Fruit fly (Drosophila melanogaster): ENCODE results near the gene Ns3.

Ns3 gene

DNA sequence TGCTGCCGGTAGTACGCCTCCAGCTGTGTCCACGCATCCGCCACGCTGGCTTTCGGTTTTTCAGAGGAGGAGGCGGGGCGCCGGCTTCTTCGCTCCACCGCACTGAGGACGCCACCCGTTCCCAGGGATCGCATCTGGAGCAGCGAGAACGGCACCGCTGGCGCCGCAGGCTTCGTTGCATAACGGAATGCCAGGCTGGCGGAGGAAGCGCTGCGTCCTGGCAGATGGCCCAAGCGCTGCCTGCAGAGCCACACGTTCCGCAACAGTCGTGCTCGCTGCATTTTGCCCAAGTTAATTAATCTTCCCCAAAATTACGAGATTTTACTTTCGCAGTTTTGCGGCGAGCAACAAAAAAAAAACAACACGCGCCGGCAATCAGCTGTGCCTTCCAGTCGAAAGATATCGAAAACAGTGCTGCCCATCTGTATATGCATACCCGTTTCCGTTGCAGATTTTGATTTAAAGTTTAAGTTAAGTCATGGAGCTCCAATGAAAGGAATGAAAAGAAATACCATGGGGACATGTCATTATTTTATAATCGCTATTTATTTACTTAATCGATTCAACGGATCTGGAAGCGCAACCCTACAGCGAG lies 3.6 kb downstream of the Ns3 start, which contains the start of gene Lrpprc2 (continued):
- no peak for TF ChIP-seq CG30020 (tag; optimal IDR thresholded peaks at IDR 0.05)
- TF ChIP-seq dm (GFP tag; optimal IDR thresholded peaks at IDR 0.05), result peak; percentile 24
- TF ChIP-seq CG10267 (tag; optimal IDR thresholded peaks at IDR 0.05), result peak; percentile 10
- peak; percentile 46; the same call in 1 of the 2 replicates for TF ChIP-seq CG13287 (GFP tag; IDR thresholded peaks at IDR 0.05; ENCODE audit: partially characterized antibody)
- peak; percentile 6 for TF ChIP-seq CG9797 (GFP tag; optimal IDR thresholded peaks at IDR 0.05)
- no peak for TF ChIP-seq CG2712 (tag; optimal IDR thresholded peaks at IDR 0.05)
- no peak for TF ChIP-seq lmd (GFP tag; IDR thresholded peaks at IDR 0.05)
- no peak for TF ChIP-seq D19B (GFP tag; optimal IDR thresholded peaks at IDR 0.05)
- TF ChIP-seq pzg (GFP tag; optimal IDR thresholded peaks at IDR 0.05), result peak; percentile 36
- peak; percentile 56 for TF ChIP-seq CG15514 (GFP tag; optimal IDR thresholded peaks at IDR 0.05)
- peak; percentile 91 for TF ChIP-seq Myb (GFP tag; optimal IDR thresholded peaks at IDR 0.05)
- peak; percentile 34 for TF ChIP-seq Ets65A (GFP tag)
- no peak for TF ChIP-seq knrl (GFP tag; IDR thresholded peaks at IDR 0.05; ENCODE audit: partially characterized antibody)
- TF ChIP-seq CG10543 (GFP tag; optimal IDR thresholded peaks at IDR 0.05), result peak; percentile 6
- peak; percentile 35 for TF ChIP-seq CTCF (GFP tag; optimal IDR thresholded peaks at IDR 0.05)
- TF ChIP-seq CG14710 (tag; optimal IDR thresholded peaks at IDR 0.05), result peak; percentile 24
- TF ChIP-seq wek (GFP tag; optimal IDR thresholded peaks at IDR 0.05), result peak; percentile 2
- peak in 1 of 2 experiments; percentile 95 for TF ChIP-seq Pdp1 (GFP tag; optimal IDR thresholded peaks at IDR 0.05)
- peak; percentile 37 for TF ChIP-seq stwl (tag; optimal IDR thresholded peaks at IDR 0.05)
- peak; percentile 34 for TF ChIP-seq pfk (GFP tag; optimal IDR thresholded peaks at IDR 0.05)
- 0 out of 4 replicates have a peak, but pooled peaks have one; percentile 27 for TF ChIP-seq Dll (GFP tag; IDR thresholded peaks at IDR 0.05; ENCODE audit: partially characterized antibody)
- no peak for TF ChIP-seq Ptx1 (GFP tag; IDR thresholded peaks at IDR 0.05)
- no peak for TF ChIP-seq Eip74EF (GFP tag; optimal IDR thresholded peaks at IDR 0.05)
- TF ChIP-seq Fer3 (tag; optimal IDR thresholded peaks at IDR 0.05), result no peak
- TF ChIP-seq CG17912 (GFP tag; optimal IDR thresholded peaks at IDR 0.05), result peak; percentile 28
- TF ChIP-seq CG33557 (GFP tag; optimal IDR thresholded peaks at IDR 0.05), result peak; percentile 0
- no peak for TF ChIP-seq CG3726 (GFP tag; IDR thresholded peaks at IDR 0.05)
- TF ChIP-seq hbn (GFP tag; IDR thresholded peaks at IDR 0.05; ENCODE audit: partially characterized antibody), result no peak
- TF ChIP-seq Ets97D (GFP tag; optimal IDR thresholded peaks at IDR 0.05), result peak; percentile 80
- no peak for TF ChIP-seq CG11093 (GFP tag; IDR thresholded peaks at IDR 0.05)
- TF ChIP-seq CG30431 (GFP tag; optimal IDR thresholded peaks at IDR 0.05), result no peak
- TF ChIP-seq CG3065 (GFP tag; optimal IDR thresholded peaks at IDR 0.05), result no peak
- TF ChIP-seq B-H1 (GFP tag; IDR thresholded peaks at IDR 0.05), result no peak
- TF ChIP-seq CG5245 (GFP tag; optimal IDR thresholded peaks at IDR 0.05), result no peak
- no peak for TF ChIP-seq chm (GFP tag; IDR thresholded peaks at IDR 0.05)
- TF ChIP-seq Med (GFP tag), result no peak
- TF ChIP-seq kni (GFP tag; optimal IDR thresholded peaks at IDR 0.05), result peak; percentile 12
- no peak for TF ChIP-seq ken (GFP tag; IDR thresholded peaks at IDR 0.05)
- TF ChIP-seq Dip2 (GFP tag; IDR thresholded peaks at IDR 0.05), result no peak
- no peak for TF ChIP-seq CG17568 (GFP tag; optimal IDR thresholded peaks at IDR 0.05)
- TF ChIP-seq Hr3 (GFP tag; optimal IDR thresholded peaks at IDR 0.05), result no peak
- 0 out of 2 replicates have a peak, but pooled peaks have one; percentile 17 for TF ChIP-seq vvl (GFP tag; IDR thresholded peaks at IDR 0.05)
- no peak for TF ChIP-seq CG11695 (GFP tag; IDR thresholded peaks at IDR 0.05)
- TF ChIP-seq CG17361 (GFP tag; IDR thresholded peaks at IDR 0.05), result no peak
- no peak for TF ChIP-seq CG4820 (GFP tag; optimal IDR thresholded peaks at IDR 0.05)
- peak; percentile 28 for TF ChIP-seq CG34376 (GFP tag; optimal IDR thresholded peaks at IDR 0.05)
- peak; percentile 85 for TF ChIP-seq MBD-R2 (GFP tag; IDR thresholded peaks at IDR 0.05)
- no peak for TF ChIP-seq BtbVII (GFP tag; optimal IDR thresholded peaks at IDR 0.05)
- no peak for TF ChIP-seq twi (tag; optimal IDR thresholded peaks at IDR 0.05)
- peak; percentile 17 for TF ChIP-seq CG7987 (GFP tag; optimal IDR thresholded peaks at IDR 0.05)

Data from whole organism, embryonic.